Worm (Caenorhabditis elegans) whole organism, young adult: Measurements from ENCODE around the gene R07E3.7.

Source experiments
- B0261.1 ChIP-seq: sonication (generic microtip); optimal IDR thresholded peaks from 2 replicates; lab custom pipeline; 2016; ENCODE audit warnings: mild to moderate bottlenecking, missing genetic modification characterization, moderate library complexity, missing compliant biosample characterization
- F10E7.11 ChIP-seq: sonication (generic microtip); optimal IDR thresholded peaks from 2 replicates; lab custom pipeline; 2017; ENCODE audit warnings: mild to moderate bottlenecking, missing genetic modification characterization, moderate library complexity, missing compliant biosample characterization
- F22D6.2 ChIP-seq: sonication (generic microtip); optimal IDR thresholded peaks from 2 replicates; lab custom pipeline; 2016; ENCODE audit warnings: mild to moderate bottlenecking, missing genetic modification characterization, missing compliant biosample characterization
- F37B4.10 ChIP-seq: fragments of 200-800 bp; sonication (Bioruptor generic); IDR thresholded peaks from 2 replicates; pipeline ENCODE4 v1.3.6; 2022; ENCODE audit warnings: missing genetic modification characterization, missing compliant biosample characterization
- K11D2.4 ChIP-seq: fragments of 200-800 bp; sonication (Bioruptor generic); IDR thresholded peaks from 2 replicates; pipeline ENCODE4 v1.3.6; 2022; ENCODE audit warnings: missing genetic modification reagents, missing genetic modification characterization, missing compliant biosample characterization
- Y53G8AR.9 ChIP-seq: fragments of 200-800 bp; sonication (Bioruptor generic); conservative IDR thresholded peaks from 2 replicates; pipeline ENCODE4 v1.3.6; 2022; ENCODE audit warnings: missing genetic modification reagents, missing genetic modification characterization, missing compliant biosample characterization
- atf-7 ChIP-seq: sonication (generic microtip); optimal IDR thresholded peaks from 2 replicates; lab custom pipeline; 2017; ENCODE audit warnings: mild to moderate bottlenecking, missing genetic modification characterization, missing compliant biosample characterization
- attf-5 ChIP-seq: fragments of 200-800 bp; sonication (Bioruptor generic); optimal IDR thresholded peaks from 2 replicates; lab custom pipeline; 2018; ENCODE audit warnings: mild to moderate bottlenecking, missing genetic modification characterization, missing compliant biosample characterization
- bed-2 ChIP-seq: fragments of 200-800 bp; sonication (Bioruptor generic); IDR thresholded peaks from 2 replicates; pipeline ENCODE4 v1.3.6; 2022; ENCODE audit warnings: missing genetic modification reagents, missing genetic modification characterization, missing compliant biosample characterization
- cebp-2 ChIP-seq: fragments of 200-800 bp; sonication (Bioruptor generic); IDR thresholded peaks from 2 replicates; pipeline ENCODE4 v1.3.6; 2022; ENCODE audit warnings: missing genetic modification characterization, missing compliant biosample characterization
- ceh-100 ChIP-seq: fragments of 200-800 bp; sonication (Bioruptor generic); IDR thresholded peaks from 2 replicates; pipeline ENCODE4 v1.3.6; 2022; ENCODE audit warnings: missing genetic modification reagents, missing genetic modification characterization, missing compliant biosample characterization
- ceh-27 ChIP-seq: fragments of 200-800 bp; sonication (Bioruptor generic); optimal IDR thresholded peaks from 2 replicates; lab custom pipeline; 2018; ENCODE audit warnings: mild to moderate bottlenecking, missing genetic modification characterization, moderate library complexity, missing compliant biosample characterization
- chd-7 ChIP-seq: sonication (generic microtip); optimal IDR thresholded peaks from 2 replicates; lab custom pipeline; 2016; ENCODE audit warnings: mild to moderate bottlenecking, missing genetic modification characterization, moderate library complexity, missing compliant biosample characterization
- egl-44 ChIP-seq: fragments of 200-800 bp; sonication (Bioruptor generic); IDR thresholded peaks from 2 replicates; pipeline ENCODE4 v1.3.6; 2022; ENCODE audit warnings: missing genetic modification reagents, missing genetic modification characterization, missing compliant biosample characterization
- hlh-26 ChIP-seq: fragments of 200-800 bp; sonication (Bioruptor generic); conservative IDR thresholded peaks from 2 replicates; pipeline ENCODE4 v1.3.6; 2022; ENCODE audit warnings: missing genetic modification reagents, missing genetic modification characterization, missing compliant biosample characterization
- hsf-1 ChIP-seq: fragments of 200-800 bp; sonication (Bioruptor generic); IDR thresholded peaks from 2 replicates; pipeline ENCODE4 v1.3.6; 2022; ENCODE audit warnings: missing genetic modification reagents, missing genetic modification characterization, missing compliant biosample characterization
- lag-1 ChIP-seq: fragments of 200-800 bp; sonication (Bioruptor generic); IDR thresholded peaks from 2 replicates; pipeline ENCODE4 v1.3.6; 2022; ENCODE audit warnings: missing genetic modification reagents, missing genetic modification characterization, missing compliant biosample characterization
- let-607 ChIP-seq, 2 experiments: fragments of 200-800 bp in 1 of 2; sonication (Bioruptor generic) in 1 of 2; sonication (generic microtip) in 1 of 2; optimal IDR thresholded peaks; 2 replicates each; lab custom pipeline; 2016 to 2018; ENCODE audit warnings: mild to moderate bottlenecking in 2 of 2, missing compliant biosample characterization in 2 of 2, missing genetic modification characterization in 2 of 2, moderate library complexity in 2 of 2, missing genotype in 1 of 2
- lin-26 ChIP-seq: fragments of 200-800 bp; sonication (Bioruptor generic); IDR thresholded peaks from 2 replicates; pipeline ENCODE4 v1.3.6; 2022; ENCODE audit warnings: missing genetic modification reagents, missing genetic modification characterization, missing compliant biosample characterization
- lir-1 ChIP-seq: fragments of 200-800 bp; sonication (Bioruptor generic); conservative IDR thresholded peaks from 2 replicates; pipeline ENCODE4 v1.3.6; 2022; ENCODE audit warnings: missing genetic modification reagents, missing genetic modification characterization, missing compliant biosample characterization
- lsl-1 ChIP-seq: fragments of 200-800 bp; sonication (Bioruptor generic); optimal IDR thresholded peaks from 2 replicates; lab custom pipeline; 2018; ENCODE audit warnings: mild to moderate bottlenecking, missing genetic modification characterization, moderate library complexity, missing compliant biosample characterization
- madf-10 ChIP-seq: sonication (generic microtip); optimal IDR thresholded peaks from 2 replicates; lab custom pipeline; 2016; ENCODE audit warnings: mild to moderate bottlenecking, missing genetic modification characterization, missing compliant biosample characterization
- mcd-1 ChIP-seq: fragments of 200-800 bp; sonication (Bioruptor generic); IDR thresholded peaks from 2 replicates; pipeline ENCODE4 v1.3.6; 2022; ENCODE audit warnings: missing genetic modification reagents, missing genetic modification characterization, missing compliant biosample characterization
- mel-28 ChIP-seq: sonication (generic microtip); optimal IDR thresholded peaks from 2 replicates; lab custom pipeline; 2016; ENCODE audit warnings: borderline replicate concordance, mild to moderate bottlenecking, missing genetic modification characterization, missing compliant biosample characterization
- mxl-1 ChIP-seq: sonication (generic microtip); optimal IDR thresholded peaks from 2 replicates; lab custom pipeline; 2016; ENCODE audit warnings: missing genetic modification characterization, missing compliant biosample characterization
- nhr-120 ChIP-seq: fragments of 200-800 bp; sonication (Bioruptor generic); IDR thresholded peaks from 2 replicates; pipeline ENCODE4 v1.3.6; 2022; ENCODE audit warnings: missing genetic modification characterization, missing compliant biosample characterization
- pha-4 ChIP-seq: fragments of 150-350 bp; sonication (generic microtip); optimal IDR thresholded peaks from 2 replicates; lab custom pipeline; 2014; ENCODE audit warnings: missing biosample characterization, missing genetic modification reagents, missing genetic modification characterization
- rcor-1 ChIP-seq: fragments of 200-800 bp; sonication (Bioruptor generic); IDR thresholded peaks from 2 replicates; pipeline ENCODE4 v1.3.6; 2022; ENCODE audit warnings: missing genetic modification reagents, missing genetic modification characterization, missing compliant biosample characterization
- rpc-1 ChIP-seq, 2 experiments: fragments of 150-350 bp in 1 of 2; sonication (generic microtip) in 1 of 2; optimal IDR thresholded peaks; 2 replicates each; lab custom pipeline; 2014 to 2018; ENCODE audit warnings: missing biosample characterization in 1 of 2, missing genetic modification characterization in 1 of 2, missing genetic modification reagents in 1 of 2, missing genotype in 1 of 2
- sdz-38 ChIP-seq: sonication (generic microtip); optimal IDR thresholded peaks from 2 replicates; lab custom pipeline; 2016; ENCODE audit warnings: missing genotype, missing genetic modification characterization, missing compliant biosample characterization
- snpc-1.1 ChIP-seq: sonication (generic microtip); optimal IDR thresholded peaks from 2 replicates; lab custom pipeline; 2017; ENCODE audit warnings: missing genetic modification characterization, mild to moderate bottlenecking, missing compliant biosample characterization, antibody characterized with exemption, moderate library complexity, missing genotype, missing genetic modification reagents; ENCODE audit not compliant: insufficient read depth
- tbp1 ChIP-seq: fragments of 200-800 bp; sonication (Bioruptor generic); optimal IDR thresholded peaks from 2 replicates; lab custom pipeline; 2018; ENCODE audit warnings: mild to moderate bottlenecking, missing genetic modification characterization, missing compliant biosample characterization
- ztf-25 ChIP-seq: fragments of 200-800 bp; sonication (Bioruptor generic); IDR thresholded peaks from 2 replicates; pipeline ENCODE4 v1.3.6; 2022; ENCODE audit warnings: missing genetic modification reagents, missing genetic modification characterization, missing compliant biosample characterization

The R07E3.7 gene

DNA sequence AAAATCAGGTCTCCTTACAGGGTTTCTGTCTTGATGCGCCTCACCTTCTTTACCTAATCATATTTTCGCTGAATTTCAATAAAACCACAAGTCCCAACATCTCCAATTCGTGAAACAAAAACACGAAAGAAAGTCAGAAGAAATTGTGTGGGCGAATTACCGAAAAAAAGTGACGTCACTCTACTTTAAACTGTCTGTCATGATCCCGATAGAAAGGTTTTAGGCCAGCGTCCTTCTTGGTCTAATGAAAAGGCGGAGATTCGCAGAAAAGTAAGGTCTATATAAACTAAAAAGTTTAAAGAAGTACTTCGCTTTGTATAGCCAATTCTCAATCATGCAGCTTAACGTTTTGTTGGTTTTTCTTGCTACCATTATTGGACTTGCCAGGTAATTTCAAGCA, 49.3 kb downstream of the R07E3.7 start, which contains the start of gene cnc-8:
TSS of gene cnc-8 (plus strand) at position 307 of the 400 bp plus-strand sequence.
- TF ChIP-seq F37B4.10 (GFP tag; lab: Robert Waterston, UW) (no peak), snpc-1.1 (tag; lab: Kevin White, UChicago) (no peak), lag-1 (GFP tag; lab: Robert Waterston, UW) (no peak), atf-7 (tag; lab: Kevin White, UChicago) (peak; percentile 70)
- TF ChIP-seq, all 124 proteins: peak for 1

DNA sequence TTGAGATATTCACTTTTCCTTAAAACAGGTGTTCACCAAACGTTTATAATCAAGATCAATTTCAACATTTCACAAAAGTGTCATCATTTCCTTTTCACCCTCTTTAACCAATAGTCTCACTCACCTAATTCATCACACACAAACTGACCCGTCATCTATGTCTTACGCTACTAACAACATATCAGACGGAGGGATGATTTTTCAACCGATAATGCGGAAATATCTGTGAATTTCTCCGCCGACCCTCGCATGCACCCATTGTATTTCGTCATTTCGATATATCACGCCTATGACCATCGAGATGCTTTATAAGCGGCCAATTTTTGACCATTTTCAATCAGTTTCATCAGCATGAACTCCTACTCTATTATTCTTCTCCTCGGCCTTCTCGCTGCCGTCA, 51.4 kb downstream of the R07E3.7 start, which contains the start of gene fipr-21:
TSS of gene fipr-21 (plus strand) at position 352 of the 400 bp plus-strand sequence.
- TF ChIP-seq F22D6.2 (tag; lab: Kevin White, UChicago) (no peak), chd-7 (tag; lab: Kevin White, UChicago) (peak; percentile 22)

DNA sequence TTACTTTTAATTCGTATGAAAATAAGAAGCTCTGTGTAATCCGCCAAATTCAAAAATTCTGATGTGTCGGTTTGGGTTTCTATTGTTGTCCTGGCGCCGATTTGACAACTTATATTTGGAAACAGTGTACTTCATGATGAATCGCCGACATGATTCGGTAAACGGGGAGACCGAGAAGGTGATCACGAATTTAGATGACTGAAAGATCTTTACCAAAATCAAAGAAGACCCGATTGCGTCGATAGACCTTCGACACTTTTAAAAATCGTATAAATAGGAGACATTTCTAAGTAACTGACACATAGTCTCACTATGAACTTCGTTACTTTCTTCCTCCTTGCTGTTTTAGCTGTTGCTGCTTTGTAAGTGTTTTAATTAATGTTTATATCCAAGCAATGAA, 53.1 kb downstream of the R07E3.7 start, which contains the start of gene fip-5:
TSS of gene fip-5 (plus strand) at position 312 of the 400 bp plus-strand sequence.
- no peak for TF ChIP-seq cebp-2 (GFP tag; lab: Robert Waterston, UW)
- no peak for TF ChIP-seq pha-4
- no peak for TF ChIP-seq ceh-27
- no peak for TF ChIP-seq K11D2.4 (GFP tag; lab: Robert Waterston, UW)
- TF ChIP-seq bed-2 (GFP tag; lab: Robert Waterston, UW) = no peak
- TF ChIP-seq attf-5 (GFP tag; lab: Kevin White, UChicago) = no peak
- TF ChIP-seq tbp1 (GFP tag; lab: Kevin White, UChicago) = no peak

DNA sequence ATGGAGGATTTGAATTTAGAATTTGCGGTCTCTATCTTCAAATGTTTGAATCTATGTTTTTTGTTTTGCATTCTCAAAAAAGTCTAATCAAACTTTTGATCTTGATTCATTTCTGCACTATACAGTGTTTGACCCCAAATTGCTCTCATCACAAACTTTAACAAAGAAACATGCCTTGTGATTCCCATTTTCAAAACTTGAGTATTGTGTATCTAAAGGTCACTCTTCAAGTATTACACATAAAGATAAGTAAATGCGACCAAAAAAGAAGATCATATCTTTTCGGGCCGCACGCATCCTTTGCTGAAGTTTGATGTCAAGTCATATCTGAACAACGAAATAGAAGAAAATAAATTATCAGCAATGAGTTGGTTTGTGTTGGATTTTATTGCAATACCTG, 53.6 kb downstream of the R07E3.7 start:
- no peak for TF ChIP-seq mel-28
- no peak for TF ChIP-seq sdz-38 (tag; lab: Kevin White, UChicago)
- TF ChIP-seq hlh-26 = no peak
- no peak for TF ChIP-seq let-607 (tag; optimal IDR thresholded peaks at IDR 0.05; lab: Kevin White, UChicago)
- no peak for TF ChIP-seq nhr-120 (GFP tag; lab: Robert Waterston, UW)
- no peak for TF ChIP-seq hsf-1 (GFP tag; lab: Robert Waterston, UW)
- TF ChIP-seq F10E7.11 = no peak
- TF ChIP-seq lsl-1 (GFP tag; lab: Kevin White, UChicago) = no peak
- no peak for TF ChIP-seq madf-10 (tag; lab: Kevin White, UChicago)
- TF ChIP-seq mxl-1 (tag; lab: Kevin White, UChicago) = no peak
- no peak for TF ChIP-seq K11D2.4 (GFP tag; lab: Robert Waterston, UW)
- no peak for TF ChIP-seq Y53G8AR.9 (GFP tag; lab: Robert Waterston, UW)
- no peak for TF ChIP-seq lir-1

DNA sequence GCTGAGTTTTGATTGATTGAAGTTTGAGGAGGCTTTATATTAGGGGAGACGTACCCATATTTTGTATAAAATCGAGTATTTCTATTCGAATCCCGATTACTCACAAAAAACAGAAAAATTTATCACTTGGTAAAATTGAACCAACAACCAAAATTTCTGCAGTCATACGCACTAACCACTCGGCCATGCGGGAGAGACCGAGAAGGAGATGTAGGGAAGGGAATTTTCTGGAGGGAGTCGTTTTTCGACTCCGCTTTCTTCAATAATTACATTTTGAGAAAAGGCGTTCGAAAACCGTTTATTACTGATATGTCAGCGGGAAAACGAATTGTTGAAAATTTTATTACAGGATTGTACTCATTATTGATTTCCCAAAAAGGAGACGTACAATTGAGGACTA, 56.6 kb downstream of the R07E3.7 start:
- TF ChIP-seq lin-26 (GFP tag; lab: Robert Waterston, UW) (peak; percentile 88), B0261.1 (tag; lab: Kevin White, UChicago) (peak; percentile 58), cebp-2 (GFP tag; lab: Robert Waterston, UW) (0 out of 2 replicates have a peak, but pooled peaks have one; percentile 62), egl-44 (GFP tag; lab: Robert Waterston, UW) (0 out of 2 replicates have a peak, but pooled peaks have one; percentile 4), rcor-1 (GFP tag; lab: Robert Waterston, UW) (peak; percentile 61), mcd-1 (0 out of 2 replicates have a peak, but pooled peaks have one; percentile 14), nhr-120 (GFP tag; lab: Robert Waterston, UW) (0 out of 2 replicates have a peak, but pooled peaks have one; percentile 58), ztf-25 (GFP tag; lab: Robert Waterston, UW) (peak; percentile 57; the same call in 1 of the 2 replicates), tbp1 (GFP tag; lab: Kevin White, UChicago) (peak; percentile 85), rpc-1 (optimal IDR thresholded peaks at IDR 0.05; lab: Kevin White, UChicago) (peak; percentile 35), rpc-1 (tag; optimal IDR thresholded peaks at IDR 0.05; lab: Kevin White, UChicago) (peak; percentile 62), ceh-100 (peak; percentile 31; the same call in 1 of the 2 replicates)
